Worm (Caenorhabditis elegans) whole organism, L3 larva: ENCODE data around the gene Y9C9A.13.

Source experiments
- R02D3.7 ChIP-seq: fragments of 150-350 bp; optimal IDR thresholded peaks from 2 replicates; lab custom pipeline; 2014; ENCODE audit warnings: missing biosample characterization, missing genetic modification characterization
- ZK546.5 ChIP-seq: sonication (generic microtip); optimal IDR thresholded peaks from 2 replicates; lab custom pipeline; 2017; ENCODE audit warnings: missing biosample characterization, missing genetic modification characterization
- aly-2 ChIP-seq: fragments of 150-350 bp; optimal IDR thresholded peaks from 2 replicates; lab custom pipeline; 2014; ENCODE audit warnings: missing biosample characterization, missing genetic modification characterization
- ama-1 ChIP-seq: fragments of 150-350 bp; optimal IDR thresholded peaks from 2 replicates; lab custom pipeline; 2018
- ceh-28 ChIP-seq: fragments of 150-350 bp; optimal IDR thresholded peaks from 2 replicates; lab custom pipeline; 2014; ENCODE audit warnings: missing biosample characterization, missing genetic modification reagents, missing genetic modification characterization
- ceh-9 ChIP-seq: sonication (generic microtip); optimal IDR thresholded peaks from 2 replicates; lab custom pipeline; 2018; ENCODE audit warnings: missing biosample characterization, missing genetic modification characterization
- egl-27 ChIP-seq: sonication (generic microtip); optimal IDR thresholded peaks from 4 replicates; lab custom pipeline; 2017; ENCODE audit warnings: missing biosample characterization, missing genetic modification reagents, missing genetic modification characterization
- egl-5 ChIP-seq: fragments of 150-350 bp; optimal IDR thresholded peaks from 2 replicates; lab custom pipeline; 2017; ENCODE audit warnings: missing biosample characterization, missing genetic modification reagents, missing genetic modification characterization, inconsistent platforms
- elt-1 ChIP-seq: fragments of 150-350 bp; optimal IDR thresholded peaks from 2 replicates; lab custom pipeline; 2014; ENCODE audit warnings: missing biosample characterization, missing genetic modification characterization
- elt-2 ChIP-seq: sonication (generic microtip); optimal IDR thresholded peaks from 2 replicates; lab custom pipeline; 2016; ENCODE audit warnings: missing genetic modification reagents, mild to moderate bottlenecking, missing genetic modification characterization, missing compliant biosample characterization
- elt-3 ChIP-seq, 3 experiments: fragments of 150-350 bp in 1 of 3; sonication (generic microtip) in 2 of 3; optimal IDR thresholded peaks; 2 replicates in 2 of 3; 4 replicates in 1 of 3; lab custom pipeline; 2014 to 2017; ENCODE audit warnings: missing biosample characterization in 3 of 3, missing genetic modification characterization in 3 of 3
- eor-1 ChIP-seq, 2 experiments: fragments of 150-350 bp; optimal IDR thresholded peaks; 2 replicates each; lab custom pipeline; 2014 to 2018; ENCODE audit warnings: missing biosample characterization in 2 of 2, missing genetic modification characterization in 2 of 2
- fkh-10 ChIP-seq: sonication (generic microtip); optimal IDR thresholded peaks from 2 replicates; lab custom pipeline; 2017; ENCODE audit warnings: missing biosample characterization, missing genetic modification reagents, missing genetic modification characterization
- fkh-2 ChIP-seq: fragments of 150-350 bp; optimal IDR thresholded peaks from 2 replicates; lab custom pipeline; 2014; ENCODE audit warnings: missing biosample characterization, missing genetic modification reagents, missing genetic modification characterization
- hmg-11 ChIP-seq: sonication (generic microtip); optimal IDR thresholded peaks from 2 replicates; lab custom pipeline; 2016; ENCODE audit warnings: missing genetic modification characterization, missing compliant biosample characterization
- jun-1 ChIP-seq: fragments of 150-350 bp; optimal IDR thresholded peaks from 2 replicates; lab custom pipeline; 2014; ENCODE audit warnings: missing biosample characterization, missing genetic modification reagents, missing genetic modification characterization
- lin-15B ChIP-seq: fragments of 150-350 bp; optimal IDR thresholded peaks from 2 replicates; lab custom pipeline; 2014; ENCODE audit warnings: missing biosample characterization, missing genetic modification characterization
- lin-39 ChIP-seq: fragments of 150-350 bp; optimal IDR thresholded peaks from 2 replicates; lab custom pipeline; 2018; ENCODE audit warnings: missing biosample characterization, missing genetic modification reagents, missing genetic modification characterization
- lsy-12 ChIP-seq: sonication (generic microtip); optimal IDR thresholded peaks from 2 replicates; lab custom pipeline; 2016; ENCODE audit warnings: mild to moderate bottlenecking, missing genetic modification characterization, missing compliant biosample characterization
- mdl-1 ChIP-seq: fragments of 150-350 bp; optimal IDR thresholded peaks from 2 replicates; lab custom pipeline; 2014; ENCODE audit warnings: missing biosample characterization, missing genetic modification characterization
- mml-1 ChIP-seq: fragments of 150-350 bp; sonication (generic microtip); optimal IDR thresholded peaks from 3 replicates; lab custom pipeline; 2014; ENCODE audit warnings: missing biosample characterization, missing genetic modification characterization
- nfya-1 ChIP-seq: sonication (generic microtip); optimal IDR thresholded peaks from 2 replicates; lab custom pipeline; 2017; ENCODE audit warnings: missing genetic modification characterization, mild to moderate bottlenecking, missing compliant biosample characterization, antibody characterized with exemption, moderate library complexity; ENCODE audit not compliant: insufficient read depth
- nhr-11 ChIP-seq: fragments of 150-350 bp; optimal IDR thresholded peaks from 2 replicates; lab custom pipeline; 2014; ENCODE audit warnings: missing biosample characterization, missing genetic modification characterization
- nhr-12 ChIP-seq: fragments of 150-350 bp; optimal IDR thresholded peaks from 2 replicates; lab custom pipeline; 2014; ENCODE audit warnings: missing biosample characterization, missing genetic modification characterization
- nhr-23 ChIP-seq: fragments of 150-350 bp; optimal IDR thresholded peaks from 2 replicates; lab custom pipeline; 2014; ENCODE audit warnings: missing biosample characterization, missing genetic modification reagents, missing genetic modification characterization
- nhr-237 ChIP-seq: fragments of 150-350 bp; optimal IDR thresholded peaks from 2 replicates; lab custom pipeline; 2014; ENCODE audit warnings: missing biosample characterization, missing genetic modification characterization
- nhr-25 ChIP-seq: sonication (generic microtip); optimal IDR thresholded peaks from 2 replicates; lab custom pipeline; 2017; ENCODE audit warnings: missing biosample characterization, missing genetic modification characterization
- nhr-28 ChIP-seq: fragments of 150-350 bp; optimal IDR thresholded peaks from 2 replicates; lab custom pipeline; 2014; ENCODE audit warnings: missing biosample characterization, missing genetic modification characterization
- nhr-43 ChIP-seq: sonication (generic microtip); optimal IDR thresholded peaks from 2 replicates; lab custom pipeline; 2016; ENCODE audit warnings: mild to moderate bottlenecking, missing genetic modification characterization, missing compliant biosample characterization; ENCODE audit not compliant: poor library complexity, severe bottlenecking
- nhr-67 ChIP-seq: fragments of 150-350 bp; optimal IDR thresholded peaks from 2 replicates; lab custom pipeline; 2014; ENCODE audit warnings: missing biosample characterization, missing genetic modification characterization
- nhr-76 ChIP-seq: fragments of 150-350 bp; sonication (generic microtip); optimal IDR thresholded peaks from 5 replicates; lab custom pipeline; 2014; ENCODE audit warnings: missing biosample characterization, missing genetic modification characterization
- nhr-77 ChIP-seq: fragments of 150-350 bp; optimal IDR thresholded peaks from 2 replicates; lab custom pipeline; 2014; ENCODE audit warnings: missing biosample characterization, missing genetic modification characterization
- pha-4 ChIP-seq: fragments of 150-350 bp; optimal IDR thresholded peaks from 2 replicates; lab custom pipeline; 2014; ENCODE audit warnings: missing biosample characterization, missing genetic modification reagents, missing genetic modification characterization
- pqm-1 ChIP-seq: fragments of 150-350 bp; optimal IDR thresholded peaks from 2 replicates; lab custom pipeline; 2017; ENCODE audit warnings: missing biosample characterization, missing genetic modification characterization, inconsistent platforms
- snpc-4 ChIP-seq: fragments of 150-350 bp; optimal IDR thresholded peaks from 2 replicates; lab custom pipeline; 2014; ENCODE audit warnings: missing biosample characterization, missing genetic modification characterization
- unc-39 ChIP-seq: sonication (generic microtip); optimal IDR thresholded peaks from 4 replicates; lab custom pipeline; 2017; ENCODE audit warnings: missing biosample characterization, missing genetic modification characterization
- zag-1 ChIP-seq: fragments of 150-350 bp; optimal IDR thresholded peaks from 2 replicates; lab custom pipeline; 2014; ENCODE audit warnings: missing biosample characterization, missing genetic modification characterization
- ztf-11 ChIP-seq: fragments of 150-350 bp; optimal IDR thresholded peaks from 2 replicates; lab custom pipeline; 2014; ENCODE audit warnings: missing biosample characterization, missing genetic modification characterization
- ztf-4 ChIP-seq: fragments of 150-350 bp; optimal IDR thresholded peaks from 2 replicates; lab custom pipeline; 2014; ENCODE audit warnings: missing biosample characterization, missing genetic modification characterization

Gene Y9C9A.13

ce11 chrIV:4963834-4964233 lies 5.5 kb downstream of the Y9C9A.13 start, which contains the start of gene txt-3:
Gene txt-3 (plus strand): TSS chrIV:4963958.
- TF ChIP-seq R02D3.7 (tag; lab: Kevin White, UChicago) (no peak), aly-2 (tag; lab: Kevin White, UChicago) (no peak), egl-5 (tag; lab: Kevin White, UChicago) (no peak), lsy-12 (tag; lab: Kevin White, UChicago) (no peak), jun-1 (no peak), snpc-4 (tag; lab: Kevin White, UChicago) (no peak)

- no peak for TF ChIP-seq hmg-11 (tag; lab: Kevin White, UChicago)
- TF ChIP-seq pha-4 (tag; lab: Kevin White, UChicago) = no peak
- no peak for TF ChIP-seq ama-1
- TF ChIP-seq nhr-43 = no peak
- no peak for TF ChIP-seq jun-1
- no peak for TF ChIP-seq nhr-76 (tag; lab: Kevin White, UChicago)
- no peak for TF ChIP-seq nhr-28 (tag; lab: Kevin White, UChicago)
- TF ChIP-seq ZK546.5 (tag; lab: Kevin White, UChicago) = no peak
- TF ChIP-seq nhr-237 (tag; lab: Kevin White, UChicago) = no peak
- TF ChIP-seq fkh-10 = no peak
- no peak for TF ChIP-seq nfya-1 (tag; lab: Kevin White, UChicago)
- no peak for TF ChIP-seq fkh-2 (tag; lab: Kevin White, UChicago)
- no peak for TF ChIP-seq nhr-11
These were observed 8.7 kb downstream of the Y9C9A.13 start, which contains the start of gene str-164 for ce11 chrIV:4960623-4961022. Gene str-164 (plus strand): TSS chrIV:4960735.

- TF ChIP-seq mdl-1 = no peak
- TF ChIP-seq lin-39 = no peak
- TF ChIP-seq lsy-12 (tag; lab: Kevin White, UChicago) = no peak
- TF ChIP-seq elt-2 (tag; lab: Kevin White, UChicago) = no peak
- TF ChIP-seq nhr-77 (tag; lab: Kevin White, UChicago) = no peak
- no peak for TF ChIP-seq elt-1 (tag; lab: Kevin White, UChicago)
- TF ChIP-seq ama-1 = no peak
- no peak for TF ChIP-seq nhr-237 (tag; lab: Kevin White, UChicago)
- TF ChIP-seq unc-39 (tag; lab: Kevin White, UChicago) = no peak
- TF ChIP-seq jun-1 = no peak
- no peak for TF ChIP-seq nhr-25 (tag; lab: Kevin White, UChicago)
- TF ChIP-seq, all 47 proteins: peak for 0
These were observed 15.4 kb downstream of the Y9C9A.13 start, which contains the start of gene str-163 for ce11 chrIV:4953887-4954286. Gene str-163 (plus strand): TSS chrIV:4954187.

- TF ChIP-seq zag-1 (tag; lab: Kevin White, UChicago) (no peak), egl-27 (tag; lab: Kevin White, UChicago) (no peak), ztf-11 (no peak), ZK546.5 (tag; lab: Kevin White, UChicago) (no peak), fkh-10 (no peak), elt-3 (tag; optimal IDR thresholded peaks at IDR 0.05; lab: Kevin White, UChicago) (no peak), nhr-77 (tag; lab: Kevin White, UChicago) (no peak), nhr-28 (tag; lab: Kevin White, UChicago) (no peak), mml-1 (tag; lab: Kevin White, UChicago) (no peak), nfya-1 (tag; lab: Kevin White, UChicago) (no peak), nhr-237 (tag; lab: Kevin White, UChicago) (no peak), egl-5 (tag; lab: Kevin White, UChicago) (no peak), ama-1 (no peak), nhr-25 (tag; lab: Kevin White, UChicago) (no peak), nhr-43 (no peak), elt-1 (tag; lab: Kevin White, UChicago) (no peak), nhr-67 (no peak), pqm-1 (tag; lab: Kevin White, UChicago) (no peak)
These were observed 23.5 kb downstream of the Y9C9A.13 start, which contains the start of gene str-169 for ce11 chrIV:4945771-4946170. Gene str-169 (plus strand): TSS chrIV:4946071.

- TF ChIP-seq ceh-9 (tag; lab: Kevin White, UChicago) (no peak), zag-1 (tag; lab: Kevin White, UChicago) (no peak), pha-4 (tag; lab: Kevin White, UChicago) (no peak), lin-15B (tag; lab: Kevin White, UChicago) (no peak), ceh-28 (tag; lab: Kevin White, UChicago) (no peak), mdl-1 (no peak), snpc-4 (tag; lab: Kevin White, UChicago) (no peak), nhr-77 (tag; lab: Kevin White, UChicago) (no peak), fkh-10 (no peak), nhr-23 (no peak), nhr-76 (tag; lab: Kevin White, UChicago) (no peak), nhr-12 (no peak), ztf-4 (tag; lab: Kevin White, UChicago) (no peak), nhr-25 (tag; lab: Kevin White, UChicago) (no peak), lsy-12 (tag; lab: Kevin White, UChicago) (no peak), eor-1 (tag; optimal IDR thresholded peaks at IDR 0.05; lab: Kevin White, UChicago) (no peak), nhr-28 (tag; lab: Kevin White, UChicago) (no peak), elt-1 (tag; lab: Kevin White, UChicago) (no peak)
These were observed 27.6 kb downstream of the Y9C9A.13 start, which contains the start of gene Y9C9A.5 for ce11 chrIV:4941681-4942080. Gene Y9C9A.5 (plus strand): TSS chrIV:4941981.
